Worm (Caenorhabditis elegans) whole organism, L4/young adult: Measurements from ENCODE around the gene K08B12.3.

ENCODE experiments used
- W03F9.2 ChIP-seq: fragments of 150-350 bp; optimal IDR thresholded peaks from 2 replicates; lab custom pipeline; 2014; ENCODE audit warnings: missing biosample characterization, missing genetic modification characterization
- dao-5 ChIP-seq: sonication (generic microtip); optimal IDR thresholded peaks from 2 replicates; lab custom pipeline; 2016; ENCODE audit warnings: missing genotype, missing genetic modification characterization, moderate library complexity, missing compliant biosample characterization

DNA sequence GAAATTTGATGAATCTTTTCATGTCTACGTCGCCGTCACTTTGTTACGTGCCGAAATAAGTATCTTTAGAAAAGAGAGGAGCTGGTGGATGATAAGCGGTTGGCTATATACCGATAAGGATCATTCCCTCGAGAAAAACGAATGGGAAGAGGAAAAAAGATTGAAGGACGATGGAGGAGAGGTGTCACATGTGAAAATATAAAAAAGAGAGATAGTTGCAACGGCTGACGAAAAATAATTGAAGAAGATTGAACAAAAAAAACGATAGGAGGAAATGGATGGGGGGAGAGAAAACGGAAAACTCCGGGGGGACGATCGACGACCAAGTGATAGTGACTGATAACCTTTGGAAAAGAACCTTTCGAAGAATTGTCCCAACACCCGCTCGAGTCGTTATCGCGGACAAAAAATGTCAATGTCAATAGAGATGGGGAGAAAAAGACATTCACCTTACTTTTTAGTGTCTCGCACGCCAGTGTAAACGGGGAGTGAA is 5.5 kb upstream of the K08B12.3 start:
- TF ChIP-seq W03F9.2 = no peak
- TF ChIP-seq dao-5 (tag; lab: Kevin White, UChicago) = no peak
